Fruit fly (Drosophila melanogaster): ENCODE results near the gene Reph.

The Reph gene

dm6 chr2L:3844898-3845713 is 41.8 kb downstream of the Reph start (continued):
- TF ChIP-seq CG2129 (GFP tag; IDR thresholded peaks at IDR 0.05; ENCODE audit: partially characterized antibody): no peak
- peak; percentile 46 for TF ChIP-seq CG10267 (tag; optimal IDR thresholded peaks at IDR 0.05)
- no peak for TF ChIP-seq ranshi (GFP tag; IDR thresholded peaks at IDR 0.05)
- TF ChIP-seq CG14014 (GFP tag; IDR thresholded peaks at IDR 0.05): no peak
- TF ChIP-seq CG6689 (GFP tag; IDR thresholded peaks at IDR 0.05): no peak
- no peak for TF ChIP-seq Six4 (GFP tag; optimal IDR thresholded peaks at IDR 0.05)
- no peak for TF ChIP-seq ase (GFP tag; IDR thresholded peaks at IDR 0.05)
- TF ChIP-seq CG8089 (GFP tag; optimal IDR thresholded peaks at IDR 0.05): no peak
- no peak for TF ChIP-seq inv (GFP tag; IDR thresholded peaks at IDR 0.05; ENCODE audit: partially characterized antibody)
- TF ChIP-seq chinmo (GFP tag; IDR thresholded peaks at IDR 0.05; ENCODE audit: partially characterized antibody): no peak
- no peak for TF ChIP-seq hth (optimal IDR thresholded peaks at IDR 0.05)
- TF ChIP-seq zf30C (GFP tag; optimal IDR thresholded peaks at IDR 0.05): peak; percentile 62
- TF ChIP-seq pho (GFP tag; optimal IDR thresholded peaks at IDR 0.05): no peak
- TF ChIP-seq luna (GFP tag; optimal IDR thresholded peaks at IDR 0.05): no peak
- TF ChIP-seq Ptx1 (GFP tag; IDR thresholded peaks at IDR 0.05): no peak
- TF ChIP-seq Oli (tag; optimal IDR thresholded peaks at IDR 0.05): peak; percentile 27
- TF ChIP-seq CG17385 (GFP tag; optimal IDR thresholded peaks at IDR 0.05): no peak
- TF ChIP-seq CG2889 (GFP tag; IDR thresholded peaks at IDR 0.05): no peak
- TF ChIP-seq CG11723 (GFP tag; optimal IDR thresholded peaks at IDR 0.05): no peak
- no peak for TF ChIP-seq Vsx1 (GFP tag; optimal IDR thresholded peaks at IDR 0.05)
- no peak for TF ChIP-seq HLH54F (GFP tag; optimal IDR thresholded peaks at IDR 0.05)
- TF ChIP-seq so (GFP tag; IDR thresholded peaks at IDR 0.05): no peak
- TF ChIP-seq Hmr (GFP tag; optimal IDR thresholded peaks at IDR 0.05): no peak
- peak; percentile 45 for TF ChIP-seq sens (GFP tag)
- peak; percentile 18 for TF ChIP-seq CG8924 (tag; optimal IDR thresholded peaks at IDR 0.05)
- TF ChIP-seq CG1529 (GFP tag; optimal IDR thresholded peaks at IDR 0.05): no peak
- TF ChIP-seq ci (GFP tag; IDR thresholded peaks at IDR 0.05): no peak
- no peak for TF ChIP-seq Dfd (GFP tag; optimal IDR thresholded peaks at IDR 0.05)
- TF ChIP-seq Fer3 (tag; optimal IDR thresholded peaks at IDR 0.05): no peak
- TF ChIP-seq tna (GFP tag; IDR thresholded peaks at IDR 0.05; ENCODE audit: partially characterized antibody): no peak
- TF ChIP-seq CG1602 (GFP tag; optimal IDR thresholded peaks at IDR 0.05): no peak
- TF ChIP-seq BEAF-32 (GFP tag; optimal IDR thresholded peaks at IDR 0.05): no peak
- TF ChIP-seq Taf1 (GFP tag; IDR thresholded peaks at IDR 0.05): no peak
- no peak for TF ChIP-seq CG8478 (optimal IDR thresholded peaks at IDR 0.05)
- TF ChIP-seq CG34376 (GFP tag; optimal IDR thresholded peaks at IDR 0.05): no peak
- no peak for TF ChIP-seq esg (GFP tag; conservative IDR thresholded peaks at IDR 0.05)
- TF ChIP-seq tgo (GFP tag; IDR thresholded peaks at IDR 0.05): no peak
- TF ChIP-seq CG8281 (tag; optimal IDR thresholded peaks at IDR 0.05): no peak
- TF ChIP-seq CG14860 (GFP tag; IDR thresholded peaks at IDR 0.05; ENCODE audit: partially characterized antibody): no peak
- TF ChIP-seq her (GFP tag; optimal IDR thresholded peaks at IDR 0.05): no peak
- TF ChIP-seq CG4360 (GFP tag; IDR thresholded peaks at IDR 0.05): no peak
- no peak for TF ChIP-seq CG3281 (GFP tag; optimal IDR thresholded peaks at IDR 0.05)
- TF ChIP-seq Hr39 (optimal IDR thresholded peaks at IDR 0.05): no peak
- no peak for TF ChIP-seq crol (GFP tag; IDR thresholded peaks at IDR 0.05)
- TF ChIP-seq fd3F (GFP tag; optimal IDR thresholded peaks at IDR 0.05): no peak
- TF ChIP-seq ara (GFP tag; IDR thresholded peaks at IDR 0.05): no peak
- no peak for TF ChIP-seq CG10654 (GFP tag; optimal IDR thresholded peaks at IDR 0.05)
- TF ChIP-seq en (GFP tag; optimal IDR thresholded peaks at IDR 0.05): no peak
- TF ChIP-seq CG7928 (GFP tag; optimal IDR thresholded peaks at IDR 0.05): no peak
- no peak for TF ChIP-seq CG12071 (GFP tag; optimal IDR thresholded peaks at IDR 0.05)
- TF ChIP-seq CG5953 (GFP tag; IDR thresholded peaks at IDR 0.05): no peak
- TF ChIP-seq CG13424 (tag; optimal IDR thresholded peaks at IDR 0.05): peak; percentile 11
